In genomic region chr3L:14195714-14196113, dm6 we compare ENCODE assay signal across 1 fruit fly cellular context.
TF ChIP-seq lines count a peak whose summit lies in the region.

No protein-coding gene starts in this region.

TF ChIP-seq in whole organism, embryonic, 481 proteins besides CTCF, POLR2A, EP300 and RAD21 (continued from another document and continues in another):
- TF ChIP-seq CG10565 (GFP tag; optimal IDR thresholded peaks at IDR 0.05; lab: Kevin White, UChicago) (no peak), Dek (tag; optimal IDR thresholded peaks at IDR 0.05; lab: Kevin White, UChicago) (no peak), Poxn (GFP tag; IDR thresholded peaks at IDR 0.05; lab: Robert Waterston, UW) (no peak), CG10654 (GFP tag; optimal IDR thresholded peaks at IDR 0.05; lab: Kevin White, UChicago) (peak; percentile 1), CG3847 (GFP tag; IDR thresholded peaks at IDR 0.05; lab: Robert Waterston, UW) (no peak), CG11093 (GFP tag; IDR thresholded peaks at IDR 0.05; lab: Robert Waterston, UW) (no peak), pros (GFP tag; optimal IDR thresholded peaks at IDR 0.05; lab: Kevin White, UChicago) (no peak), CG15479 (GFP tag; optimal IDR thresholded peaks at IDR 0.05; lab: Kevin White, UChicago) (no peak), schlank (tag; optimal IDR thresholded peaks at IDR 0.05; lab: Kevin White, UChicago) (no peak), fu2 (GFP tag; optimal IDR thresholded peaks at IDR 0.05; lab: Kevin White, UChicago) (no peak), rib (GFP tag; IDR thresholded peaks at IDR 0.05; lab: Robert Waterston, UW) (no peak), nerfin-2 (GFP tag; IDR thresholded peaks at IDR 0.05; lab: Robert Waterston, UW; ENCODE audit: partially characterized antibody) (no peak), Awh (GFP tag; IDR thresholded peaks at IDR 0.05; lab: Robert Waterston, UW) (peak; percentile 82), CG13296 (GFP tag; optimal IDR thresholded peaks at IDR 0.05; lab: Kevin White, UChicago) (peak; percentile 55), Rx (GFP tag; IDR thresholded peaks at IDR 0.05; lab: Robert Waterston, UW) (no peak), unpg (GFP tag; optimal IDR thresholded peaks at IDR 0.05; lab: Kevin White, UChicago) (peak; percentile 45), CG11456 (GFP tag; IDR thresholded peaks at IDR 0.05; lab: Robert Waterston, UW) (no peak), CG8944 (GFP tag; optimal IDR thresholded peaks at IDR 0.05; lab: Kevin White, UChicago) (no peak), CG9876 (GFP tag; optimal IDR thresholded peaks at IDR 0.05; lab: Kevin White, UChicago) (peak; percentile 1), CG15601 (tag; optimal IDR thresholded peaks at IDR 0.05; lab: Kevin White, UChicago) (peak; percentile 81), Fer2 (tag; optimal IDR thresholded peaks at IDR 0.05; lab: Kevin White, UChicago) (no peak), CG2678 (tag; optimal IDR thresholded peaks at IDR 0.05; lab: Kevin White, UChicago) (peak; percentile 69), Aef1 (GFP tag; IDR thresholded peaks at IDR 0.05; lab: Robert Waterston, UW) (no peak), gfzf (GFP tag; optimal IDR thresholded peaks at IDR 0.05; lab: Kevin White, UChicago) (no peak), Hr39 (optimal IDR thresholded peaks at IDR 0.05; lab: Kevin White, UChicago) (no peak), Hmx (GFP tag; optimal IDR thresholded peaks at IDR 0.05; lab: Kevin White, UChicago) (no peak), ttk (GFP tag; IDR thresholded peaks at IDR 0.05; lab: Robert Waterston, UW) (no peak), CG11696 (GFP tag; IDR thresholded peaks at IDR 0.05; lab: Robert Waterston, UW) (0 out of 2 replicates have a peak, but pooled peaks have one; percentile 8), fd3F (GFP tag; optimal IDR thresholded peaks at IDR 0.05; lab: Kevin White, UChicago) (peak; percentile 38), Jarid2 (GFP tag; optimal IDR thresholded peaks at IDR 0.05; lab: Kevin White, UChicago) (no peak), CG6654 (GFP tag; optimal IDR thresholded peaks at IDR 0.05; lab: Kevin White, UChicago) (no peak), ewg (GFP tag; optimal IDR thresholded peaks at IDR 0.05; lab: Kevin White, UChicago) (no peak), CG18262 (tag; optimal IDR thresholded peaks at IDR 0.05; lab: Kevin White, UChicago) (peak; percentile 53), CG14710 (tag; optimal IDR thresholded peaks at IDR 0.05; lab: Kevin White, UChicago) (peak; percentile 26), cad (GFP tag; optimal IDR thresholded peaks at IDR 0.05; lab: Kevin White, UChicago) (no peak), CG4854 (GFP tag; optimal IDR thresholded peaks at IDR 0.05; lab: Kevin White, UChicago) (no peak), MTF-1 (GFP tag; optimal IDR thresholded peaks at IDR 0.05; lab: Kevin White, UChicago; ENCODE audit: borderline replicate concordance) (peak; percentile 72), phol (tag; optimal IDR thresholded peaks at IDR 0.05; lab: Kevin White, UChicago) (no peak), CG17802 (tag; optimal IDR thresholded peaks at IDR 0.05; lab: Kevin White, UChicago) (no peak), CG33213 (GFP tag; optimal IDR thresholded peaks at IDR 0.05; lab: Kevin White, UChicago) (no peak), slbo (GFP tag; IDR thresholded peaks at IDR 0.05; lab: Robert Waterston, UW) (no peak), Xbp1 (GFP tag; optimal IDR thresholded peaks at IDR 0.05; lab: Kevin White, UChicago) (no peak), insv (GFP tag; optimal IDR thresholded peaks at IDR 0.05; lab: Kevin White, UChicago) (peak in 1 of 2 experiments; percentile 10), zen2 (GFP tag; IDR thresholded peaks at IDR 0.05; lab: Robert Waterston, UW; ENCODE audit: partially characterized antibody) (no peak), fd102C (GFP tag; optimal IDR thresholded peaks at IDR 0.05; lab: Kevin White, UChicago) (no peak), CG13624 (GFP tag; optimal IDR thresholded peaks at IDR 0.05; lab: Kevin White, UChicago) (no peak), ssp (GFP tag; IDR thresholded peaks at IDR 0.05; lab: Robert Waterston, UW) (no peak), CG8924 (tag; optimal IDR thresholded peaks at IDR 0.05; lab: Kevin White, UChicago) (peak; percentile 47), seq (GFP tag; IDR thresholded peaks at IDR 0.05; lab: Robert Waterston, UW) (peak; percentile 37; the same call in 1 of the 2 replicates), al (GFP tag; IDR thresholded peaks at IDR 0.05; lab: Robert Waterston, UW) (no peak), CG3995 (GFP tag; optimal IDR thresholded peaks at IDR 0.05; lab: Kevin White, UChicago) (no peak), dmrt99B (tag; optimal IDR thresholded peaks at IDR 0.05; lab: Kevin White, UChicago) (peak; percentile 38), CoRest (tag; optimal IDR thresholded peaks at IDR 0.05; lab: Kevin White, UChicago) (peak; percentile 17), ash1 (GFP tag; optimal IDR thresholded peaks at IDR 0.05; lab: Kevin White, UChicago) (no peak), chn (GFP tag; optimal IDR thresholded peaks at IDR 0.05; lab: Kevin White, UChicago) (no peak), dati (GFP tag; IDR thresholded peaks at IDR 0.05; lab: Robert Waterston, UW) (no peak), NC2α (GFP tag; optimal IDR thresholded peaks at IDR 0.05; lab: Kevin White, UChicago) (peak; percentile 18), bcd (GFP tag; optimal IDR thresholded peaks at IDR 0.05; lab: Kevin White, UChicago) (no peak), HHEX (GFP tag; optimal IDR thresholded peaks at IDR 0.05; lab: Kevin White, UChicago) (peak; percentile 60), klu (GFP tag; IDR thresholded peaks at IDR 0.05; lab: Robert Waterston, UW) (no peak), prd (optimal IDR thresholded peaks at IDR 0.05; lab: Kevin White, UChicago) (no peak), prd (GFP tag; IDR thresholded peaks at IDR 0.05; lab: Robert Waterston, UW) (no peak), H15 (GFP tag; IDR thresholded peaks at IDR 0.05; lab: Robert Waterston, UW) (no peak), CG31441 (GFP tag; IDR thresholded peaks at IDR 0.05; lab: Robert Waterston, UW) (peak; percentile 39; the same call in 1 of the 2 replicates), Spps (tag; optimal IDR thresholded peaks at IDR 0.05; lab: Kevin White, UChicago) (no peak), CG10959 (GFP tag; IDR thresholded peaks at IDR 0.05; lab: Robert Waterston, UW) (no peak), Sin3A (optimal IDR thresholded peaks at IDR 0.05; lab: Kevin White, UChicago) (no peak), onecut (GFP tag; IDR thresholded peaks at IDR 0.05; lab: Robert Waterston, UW) (no peak; the same call in 1 of the 2 replicates), YL-1 (GFP tag; optimal IDR thresholded peaks at IDR 0.05; lab: Kevin White, UChicago) (peak; percentile 28), CG10274 (GFP tag; optimal IDR thresholded peaks at IDR 0.05; lab: Kevin White, UChicago) (no peak), CG11695 (GFP tag; IDR thresholded peaks at IDR 0.05; lab: Robert Waterston, UW) (no peak), E2f1 (GFP tag; IDR thresholded peaks at IDR 0.05; lab: Robert Waterston, UW) (no peak), en (GFP tag; optimal IDR thresholded peaks at IDR 0.05; lab: Kevin White, UChicago) (no peak), tap (tag; optimal IDR thresholded peaks at IDR 0.05; lab: Kevin White, UChicago) (peak; percentile 40), CkIIα-i1 (GFP tag; IDR thresholded peaks at IDR 0.05; lab: Robert Waterston, UW) (no peak), Vsx1 (GFP tag; optimal IDR thresholded peaks at IDR 0.05; lab: Kevin White, UChicago) (peak; percentile 79), tio (GFP tag; optimal IDR thresholded peaks at IDR 0.05; lab: Kevin White, UChicago) (peak; percentile 17), HLH4C (GFP tag; IDR thresholded peaks at IDR 0.05; lab: Robert Waterston, UW; ENCODE audit: partially characterized antibody) (no peak), CG11085 (GFP tag; IDR thresholded peaks at IDR 0.05; lab: Robert Waterston, UW) (no peak), CG5245 (GFP tag; optimal IDR thresholded peaks at IDR 0.05; lab: Kevin White, UChicago) (no peak), CG12236 (GFP tag; optimal IDR thresholded peaks at IDR 0.05; lab: Kevin White, UChicago) (no peak), CG18011 (GFP tag; optimal IDR thresholded peaks at IDR 0.05; lab: Kevin White, UChicago) (no peak), sd (tag; optimal IDR thresholded peaks at IDR 0.05; lab: Kevin White, UChicago) (no peak), CG18619 (GFP tag; optimal IDR thresholded peaks at IDR 0.05; lab: Kevin White, UChicago) (peak; percentile 15), bsh (GFP tag; optimal IDR thresholded peaks at IDR 0.05; lab: Kevin White, UChicago) (peak in 1 of 2 experiments; percentile 58), CG2202 (tag; optimal IDR thresholded peaks at IDR 0.05; lab: Kevin White, UChicago) (peak; percentile 39), CG8290 (GFP tag; optimal IDR thresholded peaks at IDR 0.05; lab: Kevin White, UChicago) (no peak), CG8290 (tag; optimal IDR thresholded peaks at IDR 0.05; lab: Kevin White, UChicago) (no peak), MBD-R2 (GFP tag; IDR thresholded peaks at IDR 0.05; lab: Robert Waterston, UW) (no peak), CG7928 (GFP tag; optimal IDR thresholded peaks at IDR 0.05; lab: Kevin White, UChicago) (no peak), CG6272 (GFP tag; IDR thresholded peaks at IDR 0.05; lab: Robert Waterston, UW) (no peak), nau (GFP tag; optimal IDR thresholded peaks at IDR 0.05; lab: Kevin White, UChicago) (peak; percentile 58), CG31365 (tag; optimal IDR thresholded peaks at IDR 0.05; lab: Kevin White, UChicago) (peak; percentile 36), ems (GFP tag; optimal IDR thresholded peaks at IDR 0.05; lab: Kevin White, UChicago) (no peak), Fer1 (GFP tag; optimal IDR thresholded peaks at IDR 0.05; lab: Kevin White, UChicago) (peak; percentile 47), Ada2b (GFP tag; IDR thresholded peaks at IDR 0.05; lab: Robert Waterston, UW) (no peak), ro (GFP tag; IDR thresholded peaks at IDR 0.05; lab: Robert Waterston, UW) (no peak), grau (tag; optimal IDR thresholded peaks at IDR 0.05; lab: Kevin White, UChicago) (peak; percentile 15), Abd-B (GFP tag; optimal IDR thresholded peaks at IDR 0.05; lab: Kevin White, UChicago) (no peak), gro (GFP tag; optimal IDR thresholded peaks at IDR 0.05; lab: Kevin White, UChicago) (no peak), BtbVII (GFP tag; optimal IDR thresholded peaks at IDR 0.05; lab: Kevin White, UChicago) (peak; percentile 64), pb (GFP tag; optimal IDR thresholded peaks at IDR 0.05; lab: Kevin White, UChicago) (no peak), CG4820 (GFP tag; optimal IDR thresholded peaks at IDR 0.05; lab: Kevin White, UChicago) (no peak), CG10209 (GFP tag; optimal IDR thresholded peaks at IDR 0.05; lab: Kevin White, UChicago) (peak; percentile 21), knrl (GFP tag; IDR thresholded peaks at IDR 0.05; lab: Robert Waterston, UW; ENCODE audit: partially characterized antibody) (no peak), CG1832 (GFP tag; optimal IDR thresholded peaks at IDR 0.05; lab: Kevin White, UChicago) (no peak), CG10147 (GFP tag; optimal IDR thresholded peaks at IDR 0.05; lab: Kevin White, UChicago) (peak; percentile 4), CG17361 (GFP tag; IDR thresholded peaks at IDR 0.05; lab: Robert Waterston, UW) (no peak), CG32767 (GFP tag; IDR thresholded peaks at IDR 0.05; lab: Robert Waterston, UW) (no peak), gcm (GFP tag; optimal IDR thresholded peaks at IDR 0.05; lab: Kevin White, UChicago) (peak; percentile 23), ftz-f1 (GFP tag; optimal IDR thresholded peaks at IDR 0.05; lab: Kevin White, UChicago) (no peak), Mes4 (GFP tag; optimal IDR thresholded peaks at IDR 0.05; lab: Kevin White, UChicago) (no peak), ab (GFP tag; optimal IDR thresholded peaks at IDR 0.05; lab: Kevin White, UChicago) (no peak), tx (GFP tag; optimal IDR thresholded peaks at IDR 0.05; lab: Kevin White, UChicago) (no peak), Eip74EF (GFP tag; optimal IDR thresholded peaks at IDR 0.05; lab: Kevin White, UChicago) (no peak), stc (GFP tag; IDR thresholded peaks at IDR 0.05; lab: Robert Waterston, UW) (no peak), CG32772 (GFP tag; IDR thresholded peaks at IDR 0.05; lab: Robert Waterston, UW) (no peak), Sry-δ (GFP tag; optimal IDR thresholded peaks at IDR 0.05; lab: Kevin White, UChicago) (no peak), ase (GFP tag; IDR thresholded peaks at IDR 0.05; lab: Robert Waterston, UW) (no peak), Hand (GFP tag; optimal IDR thresholded peaks at IDR 0.05; lab: Kevin White, UChicago) (no peak), dysf (GFP tag; IDR thresholded peaks at IDR 0.05; lab: Robert Waterston, UW) (no peak), Hr3 (GFP tag; optimal IDR thresholded peaks at IDR 0.05; lab: Kevin White, UChicago) (no peak), ci (GFP tag; IDR thresholded peaks at IDR 0.05; lab: Robert Waterston, UW) (peak; percentile 82), usp (GFP tag; optimal IDR thresholded peaks at IDR 0.05; lab: Kevin White, UChicago) (no peak), Nf-YC (tag; optimal IDR thresholded peaks at IDR 0.05; lab: Kevin White, UChicago) (no peak), amos (GFP tag; IDR thresholded peaks at IDR 0.05; lab: Robert Waterston, UW; ENCODE audit: partially characterized antibody) (no peak), Side (GFP tag; optimal IDR thresholded peaks at IDR 0.05; lab: Kevin White, UChicago) (no peak), CG10431 (GFP tag; optimal IDR thresholded peaks at IDR 0.05; lab: Kevin White, UChicago) (peak; percentile 61), grn (GFP tag; optimal IDR thresholded peaks at IDR 0.05; lab: Kevin White, UChicago) (no peak), CG10267 (tag; optimal IDR thresholded peaks at IDR 0.05; lab: Kevin White, UChicago) (no peak), CG5953 (GFP tag; IDR thresholded peaks at IDR 0.05; lab: Robert Waterston, UW) (no peak), tna (GFP tag; IDR thresholded peaks at IDR 0.05; lab: Robert Waterston, UW; ENCODE audit: partially characterized antibody) (no peak), ERR (GFP tag; optimal IDR thresholded peaks at IDR 0.05; lab: Kevin White, UChicago) (no peak), lbe (GFP tag; optimal IDR thresholded peaks at IDR 0.05; lab: Kevin White, UChicago) (no peak), esg (GFP tag; conservative IDR thresholded peaks at IDR 0.05; lab: Robert Waterston, UW) (no peak), CG4328 (GFP tag; optimal IDR thresholded peaks at IDR 0.05; lab: Kevin White, UChicago) (peak; percentile 20), kni (GFP tag; optimal IDR thresholded peaks at IDR 0.05; lab: Kevin White, UChicago) (peak; percentile 53), nmo (GFP tag; optimal IDR thresholded peaks at IDR 0.05; lab: Kevin White, UChicago) (no peak), Atf6 (GFP tag; IDR thresholded peaks at IDR 0.05; lab: Robert Waterston, UW) (no peak)
